Fruit fly (Drosophila melanogaster) whole organism, embryonic: ENCODE results near the gene CG8568.

Experiments
- B-H2 ChIP-seq: fragments of 200-800 bp; sonication (Bioruptor generic); optimal IDR thresholded peaks from 2 replicates; lab custom pipeline; 2018; ENCODE audit warnings: missing biosample characterization, mild to moderate bottlenecking, missing genetic modification characterization
- BEAF-32 ChIP-seq: fragments of 200-800 bp; sonication (Bioruptor generic); optimal IDR thresholded peaks from 3 replicates; lab custom pipeline; 2017; ENCODE audit warnings: missing biosample characterization, missing genetic modification characterization, mild to moderate bottlenecking, moderate library complexity, missing genetic modification reagents
- Blimp-1 ChIP-seq: fragments of 200-800 bp; sonication (Bioruptor generic); optimal IDR thresholded peaks from 3 replicates; lab custom pipeline; 2018; ENCODE audit warnings: missing biosample characterization, missing genetic modification characterization, mild to moderate bottlenecking, moderate library complexity, missing genetic modification reagents
- CG11504 ChIP-seq: fragments of 200-800 bp; sonication (Bioruptor generic); optimal IDR thresholded peaks from 3 replicates; lab custom pipeline; 2019; ENCODE audit warnings: missing biosample characterization, mild to moderate bottlenecking, missing genetic modification characterization, moderate library complexity
- CG12769 ChIP-seq: fragments of 200-800 bp; sonication (Bioruptor generic); optimal IDR thresholded peaks from 2 replicates; lab custom pipeline; 2019; ENCODE audit warnings: missing biosample characterization, mild to moderate bottlenecking, missing genetic modification characterization, moderate library complexity
- CG13624 ChIP-seq: fragments of 200-800 bp; sonication (Bioruptor generic); optimal IDR thresholded peaks from 2 replicates; lab custom pipeline; 2016; ENCODE audit warnings: missing biosample characterization, missing genetic modification characterization
- CG14965 ChIP-seq: fragments of 200-800 bp; sonication (Bioruptor generic); optimal IDR thresholded peaks from 2 replicates; lab custom pipeline; 2016; ENCODE audit warnings: missing biosample characterization, missing genetic modification characterization, borderline replicate concordance
- CG1603 ChIP-seq: fragments of 200-800 bp; sonication (Bioruptor generic); optimal IDR thresholded peaks from 2 replicates; lab custom pipeline; 2019; ENCODE audit warnings: missing biosample characterization, mild to moderate bottlenecking, missing genetic modification characterization, moderate library complexity
- CG16779 ChIP-seq: fragments of 200-800 bp; sonication (Bioruptor generic); IDR thresholded peaks from 2 replicates; pipeline ENCODE4 v1.3.6; 2022; ENCODE audit warnings: missing biosample characterization, missing genetic modification characterization
- CG17359 ChIP-seq: fragments of 200-800 bp; sonication (Bioruptor generic); optimal IDR thresholded peaks from 3 replicates; lab custom pipeline; 2018; ENCODE audit warnings: missing biosample characterization, mild to moderate bottlenecking, missing genetic modification characterization, moderate library complexity
- CG1792 ChIP-seq: fragments of 200-800 bp; sonication (Bioruptor generic); optimal IDR thresholded peaks from 2 replicates; lab custom pipeline; 2016; ENCODE audit warnings: missing biosample characterization, missing genetic modification characterization
- CG31365 ChIP-seq: fragments of 200-800 bp; sonication (Bioruptor generic); optimal IDR thresholded peaks from 2 replicates; lab custom pipeline; 2018; ENCODE audit warnings: missing biosample characterization, mild to moderate bottlenecking, missing genetic modification characterization
- CG34376 ChIP-seq: fragments of 200-800 bp; sonication (Bioruptor generic); optimal IDR thresholded peaks from 2 replicates; lab custom pipeline; 2018; ENCODE audit warnings: missing biosample characterization, mild to moderate bottlenecking, missing genetic modification characterization
- CG5953 ChIP-seq: fragments of 200-800 bp; sonication (Bioruptor generic); IDR thresholded peaks from 2 replicates; pipeline ENCODE4 v1.3.6; 2022; ENCODE audit warnings: missing biosample characterization, missing genetic modification characterization
- CG6654 ChIP-seq: fragments of 200-800 bp; sonication (Bioruptor generic); optimal IDR thresholded peaks from 2 replicates; lab custom pipeline; 2017; ENCODE audit warnings: missing biosample characterization, mild to moderate bottlenecking, missing genetic modification characterization
- CG6765 ChIP-seq: fragments of 200-800 bp; sonication (Bioruptor generic); optimal IDR thresholded peaks from 3 replicates; lab custom pipeline; 2017; ENCODE audit warnings: missing biosample characterization, mild to moderate bottlenecking, missing genetic modification characterization
- CG7271 ChIP-seq: fragments of 200-800 bp; sonication (Bioruptor generic); optimal IDR thresholded peaks from 2 replicates; lab custom pipeline; 2018; ENCODE audit warnings: missing biosample characterization, mild to moderate bottlenecking, missing genetic modification characterization, moderate library complexity
- CG7786 ChIP-seq: fragments of 200-800 bp; sonication (Bioruptor generic); optimal IDR thresholded peaks from 2 replicates; lab custom pipeline; 2016; ENCODE audit warnings: missing biosample characterization, missing genetic modification characterization
- Dek ChIP-seq: fragments of 200-800 bp; sonication (Bioruptor generic); optimal IDR thresholded peaks from 3 replicates; lab custom pipeline; 2019; ENCODE audit warnings: missing biosample characterization, mild to moderate bottlenecking, missing genetic modification characterization, moderate library complexity
- Drgx ChIP-seq: fragments of 200-800 bp; sonication (Bioruptor generic); IDR thresholded peaks from 2 replicates; pipeline ENCODE4 v1.3.6; 2022; ENCODE audit warnings: missing biosample characterization, missing genetic modification characterization
- HHEX ChIP-seq: fragments of 200-800 bp; sonication (Bioruptor generic); optimal IDR thresholded peaks from 3 replicates; lab custom pipeline; 2017; ENCODE audit warnings: missing biosample characterization, mild to moderate bottlenecking, missing genetic modification characterization, missing genetic modification reagents
- Hand ChIP-seq: fragments of 200-800 bp; sonication (Bioruptor generic); optimal IDR thresholded peaks from 2 replicates; lab custom pipeline; 2017; ENCODE audit warnings: mild to moderate bottlenecking, missing biosample characterization, missing genetic modification reagents, missing genetic modification characterization
- Hey ChIP-seq: fragments of 200-800 bp; sonication (Bioruptor generic); optimal IDR thresholded peaks from 3 replicates; lab custom pipeline; 2018; ENCODE audit warnings: missing biosample characterization, mild to moderate bottlenecking, missing genetic modification characterization
- Hr51 ChIP-seq, 2 experiments: fragments of 200-800 bp; sonication (Bioruptor generic); optimal IDR thresholded peaks; 2 replicates in 1 of 2; 3 replicates in 1 of 2; lab custom pipeline; 2016 to 2018; ENCODE audit warnings: missing biosample characterization in 2 of 2, missing genetic modification characterization in 2 of 2, mild to moderate bottlenecking in 1 of 2, moderate library complexity in 1 of 2
- Nf-YC ChIP-seq: fragments of 200-800 bp; optimal IDR thresholded peaks from 3 replicates; lab custom pipeline; 2019; ENCODE audit warnings: missing biosample characterization, mild to moderate bottlenecking, missing genetic modification characterization, moderate library complexity
- Oaz ChIP-seq: fragments of 200-800 bp; sonication (Bioruptor generic); IDR thresholded peaks from 2 replicates; pipeline ENCODE4 v1.3.6; 2022; ENCODE audit warnings: missing biosample characterization, missing genetic modification characterization
- Poxn ChIP-seq: fragments of 200-800 bp; sonication (Bioruptor generic); IDR thresholded peaks from 2 replicates; pipeline ENCODE4 v1.3.6; 2022; ENCODE audit warnings: missing biosample characterization, missing genetic modification characterization
- Ptx1 ChIP-seq: fragments of 200-800 bp; sonication (Bioruptor generic); IDR thresholded peaks from 2 replicates; pipeline ENCODE4 v1.3.6; 2022; ENCODE audit warnings: missing biosample characterization, missing genetic modification characterization
- Sox102F ChIP-seq: fragments of 200-800 bp; sonication (Bioruptor generic); optimal IDR thresholded peaks from 2 replicates; lab custom pipeline; 2018; ENCODE audit warnings: missing biosample characterization, mild to moderate bottlenecking, missing genetic modification characterization, moderate library complexity
- Xrp1 ChIP-seq: fragments of 200-800 bp; sonication (Bioruptor generic); IDR thresholded peaks from 2 replicates; pipeline ENCODE4 v1.3.6; 2022; ENCODE audit warnings: missing biosample characterization, missing genetic modification characterization
- ara ChIP-seq: fragments of 200-800 bp; sonication (Bioruptor generic); IDR thresholded peaks from 2 replicates; pipeline ENCODE4 v1.3.6; 2022; ENCODE audit warnings: missing biosample characterization, missing genetic modification characterization
- crol ChIP-seq: fragments of 200-800 bp; sonication (Bioruptor generic); IDR thresholded peaks from 2 replicates; pipeline ENCODE4 v1.3.6; 2022; ENCODE audit warnings: missing biosample characterization, missing genetic modification characterization
- dmrt99B ChIP-seq: fragments of 200-800 bp; sonication (Bioruptor generic); optimal IDR thresholded peaks from 2 replicates; lab custom pipeline; 2018; ENCODE audit warnings: missing biosample characterization, mild to moderate bottlenecking, missing genetic modification characterization, moderate library complexity
- dysf ChIP-seq: fragments of 200-800 bp; sonication (Bioruptor generic); IDR thresholded peaks from 3 replicates; pipeline ENCODE4 v1.3.6; 2022; ENCODE audit warnings: missing biosample characterization, missing genetic modification characterization
- eve ChIP-seq, 2 experiments: fragments of >200 bp; optimal IDR thresholded peaks; 2 replicates each; lab custom pipeline; 2017; ENCODE audit warnings: missing biosample characterization in 2 of 2, missing genetic modification characterization in 2 of 2
- gem ChIP-seq: fragments of 200-800 bp; sonication (Bioruptor generic); optimal IDR thresholded peaks from 2 replicates; lab custom pipeline; 2019; ENCODE audit warnings: missing biosample characterization, mild to moderate bottlenecking, missing genetic modification characterization, moderate library complexity
- grau ChIP-seq: fragments of 200-800 bp; optimal IDR thresholded peaks from 3 replicates; lab custom pipeline; 2019; ENCODE audit warnings: missing biosample characterization, mild to moderate bottlenecking, missing genetic modification characterization, moderate library complexity
- kni ChIP-seq: fragments of 200-800 bp; sonication (Bioruptor generic); optimal IDR thresholded peaks from 3 replicates; lab custom pipeline; 2017; ENCODE audit warnings: mild to moderate bottlenecking, missing biosample characterization, missing genetic modification reagents, missing genetic modification characterization
- nau ChIP-seq: fragments of 200-800 bp; sonication (Bioruptor generic); optimal IDR thresholded peaks from 3 replicates; lab custom pipeline; 2017; ENCODE audit warnings: missing biosample characterization, mild to moderate bottlenecking, missing genetic modification characterization, missing genetic modification reagents
- nerfin-2 ChIP-seq: fragments of 200-800 bp; sonication (Bioruptor generic); IDR thresholded peaks from 2 replicates; pipeline ENCODE4 v1.3.6; 2022; ENCODE audit warnings: missing biosample characterization, missing genetic modification characterization; ENCODE audit not compliant: partially characterized antibody
- phol ChIP-seq: fragments of 200-800 bp; sonication (Bioruptor generic); optimal IDR thresholded peaks from 3 replicates; lab custom pipeline; 2018; ENCODE audit warnings: missing biosample characterization, mild to moderate bottlenecking, missing genetic modification characterization, moderate library complexity
- sens ChIP-seq: fragments of 200-800 bp; sonication (Bioruptor generic); peaks from one replicate; lab custom pipeline; 2016; ENCODE audit warnings: missing biosample characterization, missing genetic modification characterization
- sisA ChIP-seq: fragments of 200-800 bp; sonication (Bioruptor generic); IDR thresholded peaks from 2 replicates; pipeline ENCODE4 v1.3.6; 2022; ENCODE audit warnings: missing biosample characterization, missing genetic modification characterization
- so ChIP-seq: fragments of 200-800 bp; sonication (Bioruptor generic); IDR thresholded peaks from 3 replicates; pipeline ENCODE4 v1.3.6; 2022; ENCODE audit warnings: missing biosample characterization, missing genetic modification characterization
- sr ChIP-seq: fragments of 200-800 bp; sonication (Bioruptor generic); IDR thresholded peaks from 3 replicates; pipeline ENCODE4 v1.3.6; 2022; ENCODE audit warnings: missing biosample characterization, missing genetic modification characterization
- tap ChIP-seq: fragments of 200-800 bp; optimal IDR thresholded peaks from 3 replicates; lab custom pipeline; 2019; ENCODE audit warnings: missing biosample characterization, mild to moderate bottlenecking, missing genetic modification characterization, moderate library complexity
- tin ChIP-seq: fragments of 200-800 bp; sonication (Bioruptor generic); optimal IDR thresholded peaks from 3 replicates; lab custom pipeline; 2016; ENCODE audit warnings: missing biosample characterization, missing genetic modification characterization
- zen2 ChIP-seq: fragments of 200-800 bp; sonication (Bioruptor generic); IDR thresholded peaks from 3 replicates; pipeline ENCODE4 v1.3.6; 2022; ENCODE audit warnings: missing biosample characterization, missing genetic modification characterization; ENCODE audit not compliant: partially characterized antibody

The CG8568 gene

DNA sequence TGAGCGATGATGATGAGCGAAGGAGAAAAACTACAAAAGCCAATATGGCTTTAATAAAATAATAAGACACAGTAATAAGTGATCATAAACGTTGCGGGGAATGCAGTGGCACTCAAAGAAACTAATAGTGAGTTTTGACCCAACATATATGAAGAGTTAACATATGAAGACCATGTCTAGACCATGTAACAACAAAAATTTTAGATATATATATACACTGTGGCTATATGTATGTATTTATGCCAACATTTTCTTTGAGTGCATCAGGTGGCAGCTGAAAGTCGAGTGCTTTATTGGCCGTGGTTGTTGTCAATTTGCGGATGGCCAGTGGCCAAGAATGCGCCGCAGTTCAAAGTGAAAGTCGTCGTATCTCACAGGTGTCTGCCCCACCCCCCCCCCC is 21.5 kb upstream of the CG8568 start:
- TF ChIP-seq sisA (GFP tag; lab: Robert Waterston, UW), result 0 out of 2 replicates have a peak, but pooled peaks have one; percentile 13
- TF ChIP-seq sens, result peak; percentile 29
- peak; percentile 2 for TF ChIP-seq CG1603 (tag; lab: Kevin White, UChicago)
- TF ChIP-seq ara, result no peak
- TF ChIP-seq B-H2 (GFP tag; lab: Kevin White, UChicago), result no peak
- no peak for TF ChIP-seq BEAF-32
- no peak for TF ChIP-seq Nf-YC (tag; lab: Kevin White, UChicago)
- no peak for TF ChIP-seq so
- TF ChIP-seq Blimp-1 (GFP tag; lab: Kevin White, UChicago), result peak; percentile 44
- TF ChIP-seq gem, result peak; percentile 29
- peak; percentile 54 for TF ChIP-seq Drgx (GFP tag; lab: Robert Waterston, UW)
- 0 out of 3 replicates have a peak, but pooled peaks have one; percentile 24 for TF ChIP-seq sr (GFP tag; lab: Robert Waterston, UW)
- TF ChIP-seq Ptx1 (GFP tag; lab: Robert Waterston, UW), result 0 out of 2 replicates have a peak, but pooled peaks have one; percentile 13
- peak; percentile 13 for TF ChIP-seq CG17359 (tag; lab: Kevin White, UChicago)
- TF ChIP-seq crol (GFP tag; lab: Robert Waterston, UW), result 0 out of 2 replicates have a peak, but pooled peaks have one; percentile 54
- peak; percentile 15 for TF ChIP-seq CG11504 (tag; lab: Kevin White, UChicago)
- TF ChIP-seq phol (tag; lab: Kevin White, UChicago), result peak; percentile 8
- TF ChIP-seq Sox102F (GFP tag; lab: Kevin White, UChicago), result peak; percentile 22
- TF ChIP-seq dmrt99B (tag; lab: Kevin White, UChicago), result peak; percentile 10
- TF ChIP-seq Xrp1 (GFP tag; lab: Robert Waterston, UW), result 0 out of 2 replicates have a peak, but pooled peaks have one; percentile 25

- no peak for TF ChIP-seq CG14965 (GFP tag; lab: Kevin White, UChicago)
- TF ChIP-seq Poxn (GFP tag; lab: Robert Waterston, UW), result no peak
- no peak for TF ChIP-seq CG7271
- TF ChIP-seq CG31365 (tag; lab: Kevin White, UChicago), result no peak
- TF ChIP-seq nau, result no peak
- TF ChIP-seq tap (tag; lab: Kevin White, UChicago), result no peak
- TF ChIP-seq Oaz (GFP tag; lab: Robert Waterston, UW), result no peak
- peak; percentile 12 for TF ChIP-seq kni
- no peak for TF ChIP-seq CG16779 (GFP tag; lab: Robert Waterston, UW)
- no peak for TF ChIP-seq CG5953 (GFP tag; lab: Robert Waterston, UW)
- no peak for TF ChIP-seq sisA (GFP tag; lab: Robert Waterston, UW)
- TF ChIP-seq ara, result no peak
- TF ChIP-seq nerfin-2 (GFP tag; lab: Robert Waterston, UW), result no peak
- no peak for TF ChIP-seq CG13624 (GFP tag; lab: Kevin White, UChicago)
- TF ChIP-seq CG6765 (GFP tag; lab: Kevin White, UChicago), result no peak
- TF ChIP-seq eve (GFP tag; optimal IDR thresholded peaks at IDR 0.05; lab: Kevin White, UChicago), result peak in 1 of 2 experiments; percentile 44
- no peak for TF ChIP-seq grau (tag; lab: Kevin White, UChicago)
- no peak for TF ChIP-seq Hey (tag; lab: Kevin White, UChicago)
- no peak for TF ChIP-seq tin (GFP tag; lab: Kevin White, UChicago)
- peak in 1 of 2 experiments; percentile 10 for TF ChIP-seq Hr51 (GFP tag; optimal IDR thresholded peaks at IDR 0.05; lab: Kevin White, UChicago)
- no peak for TF ChIP-seq dysf (GFP tag; lab: Robert Waterston, UW)
- TF ChIP-seq CG7786 (GFP tag; lab: Kevin White, UChicago), result no peak
- no peak for TF ChIP-seq Dek
- TF ChIP-seq zen2, result no peak
- TF ChIP-seq CG6654 (GFP tag; lab: Kevin White, UChicago), result no peak
- TF ChIP-seq HHEX (GFP tag; lab: Kevin White, UChicago), result no peak
- no peak for TF ChIP-seq Hand (GFP tag; lab: Kevin White, UChicago)
- TF ChIP-seq CG12769, result no peak
- no peak for TF ChIP-seq CG34376 (GFP tag; lab: Kevin White, UChicago)
- TF ChIP-seq CG1792, result no peak
Measured at dm6 chrX:17472930-17473668, 20.8 kb upstream of the CG8568 start.
